Fruit fly (Drosophila melanogaster): ENCODE data around the gene MED17.
A peak's percentile ranks its signal among the peaks of the same experiment; 100 is the strongest.

Gene MED17

DNA sequence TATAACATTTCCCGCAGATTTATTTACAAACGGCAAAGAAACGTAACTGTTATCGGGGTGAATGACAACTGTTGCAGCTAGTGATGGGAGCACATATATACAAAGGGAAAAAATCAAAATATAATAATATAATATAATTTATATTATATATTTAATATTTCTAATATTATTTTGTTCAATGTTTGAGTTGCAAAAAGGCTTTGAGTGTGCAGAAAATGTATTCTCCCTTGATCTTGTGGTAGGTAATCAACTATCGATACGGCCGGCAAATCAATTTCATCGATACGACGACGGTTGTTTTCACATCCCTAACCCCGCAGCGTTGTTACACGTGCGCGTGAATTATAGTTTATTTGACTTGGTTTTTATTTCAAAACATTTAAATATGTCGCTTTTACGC is 34.6 kb downstream of the MED17 start, which contains the start of the genes mTerf5 and Non3 (continued):
- peak; percentile 44 for TF ChIP-seq CG10209 (GFP tag; optimal IDR thresholded peaks at IDR 0.05)
- TF ChIP-seq ato (GFP tag; IDR thresholded peaks at IDR 0.05; ENCODE audit: partially characterized antibody), result peak; percentile 45; the same call in 1 of the 2 replicates
- peak; percentile 21 for TF ChIP-seq CG3065 (GFP tag; optimal IDR thresholded peaks at IDR 0.05)
- TF ChIP-seq pho (GFP tag; optimal IDR thresholded peaks at IDR 0.05), result peak; percentile 32
- TF ChIP-seq ken (GFP tag; IDR thresholded peaks at IDR 0.05), result peak; percentile 45; the same call in 1 of the 3 replicates
- TF ChIP-seq CG7372 (GFP tag; IDR thresholded peaks at IDR 0.05), result no peak
- TF ChIP-seq vfl (GFP tag; optimal IDR thresholded peaks at IDR 0.05), result peak; percentile 8
- TF ChIP-seq Sox102F (GFP tag; optimal IDR thresholded peaks at IDR 0.05), result peak; percentile 64
- TF ChIP-seq CG17186 (GFP tag; optimal IDR thresholded peaks at IDR 0.05), result peak; percentile 33
- peak; percentile 46 for TF ChIP-seq CG9215 (GFP tag; IDR thresholded peaks at IDR 0.05)
- no peak for TF ChIP-seq cato (GFP tag; optimal IDR thresholded peaks at IDR 0.05; ENCODE audit: borderline replicate concordance)
- peak; percentile 33 for TF ChIP-seq CG10543 (GFP tag; optimal IDR thresholded peaks at IDR 0.05)
- TF ChIP-seq CG7987 (GFP tag; optimal IDR thresholded peaks at IDR 0.05), result peak; percentile 9
- TF ChIP-seq h (optimal IDR thresholded peaks at IDR 0.05), result no peak
- peak; percentile 12 for TF ChIP-seq exex (tag; optimal IDR thresholded peaks at IDR 0.05)
- TF ChIP-seq CG9797 (GFP tag; optimal IDR thresholded peaks at IDR 0.05), result peak; percentile 15
- TF ChIP-seq scrt (GFP tag; optimal IDR thresholded peaks at IDR 0.05), result peak; percentile 96
- TF ChIP-seq Xbp1 (GFP tag; optimal IDR thresholded peaks at IDR 0.05), result peak; percentile 75
- peak; percentile 64 for TF ChIP-seq lab (GFP tag; optimal IDR thresholded peaks at IDR 0.05)
- TF ChIP-seq CG11093 (GFP tag; IDR thresholded peaks at IDR 0.05), result no peak
- TF ChIP-seq CG10979 (tag; optimal IDR thresholded peaks at IDR 0.05), result peak; percentile 62
- TF ChIP-seq chinmo (GFP tag; IDR thresholded peaks at IDR 0.05; ENCODE audit: partially characterized antibody), result peak; percentile 91; the same call in 3 of the 4 replicates
- TF ChIP-seq CG14710 (tag; optimal IDR thresholded peaks at IDR 0.05), result peak; percentile 78
- TF ChIP-seq CG18011 (GFP tag; optimal IDR thresholded peaks at IDR 0.05), result peak; percentile 6
- TF ChIP-seq ase (GFP tag; IDR thresholded peaks at IDR 0.05), result 0 out of 3 replicates have a peak, but pooled peaks have one; percentile 30
- TF ChIP-seq crp (GFP tag; optimal IDR thresholded peaks at IDR 0.05), result peak in 1 of 2 experiments; percentile 24
- no peak for TF ChIP-seq Hey (tag; optimal IDR thresholded peaks at IDR 0.05)
- TF ChIP-seq CG18764 (GFP tag; optimal IDR thresholded peaks at IDR 0.05), result peak; percentile 47
- TF ChIP-seq inv (GFP tag; IDR thresholded peaks at IDR 0.05; ENCODE audit: partially characterized antibody), result peak; percentile 85
- TF ChIP-seq sisA (GFP tag; IDR thresholded peaks at IDR 0.05), result peak; percentile 29; the same call in 1 of the 2 replicates
- TF ChIP-seq Hr39 (optimal IDR thresholded peaks at IDR 0.05), result no peak
- peak; percentile 89 for TF ChIP-seq CG16813 (GFP tag; IDR thresholded peaks at IDR 0.05; ENCODE audit: partially characterized antibody)
- 0 out of 2 replicates have a peak, but pooled peaks have one; percentile 22 for TF ChIP-seq al (GFP tag; IDR thresholded peaks at IDR 0.05)
- no peak for TF ChIP-seq prd (optimal IDR thresholded peaks at IDR 0.05)
- peak; percentile 66 for TF ChIP-seq prd (GFP tag; IDR thresholded peaks at IDR 0.05)
- no peak for TF ChIP-seq sima (GFP tag; optimal IDR thresholded peaks at IDR 0.05)
- peak; percentile 33 for TF ChIP-seq Ssrp (tag; optimal IDR thresholded peaks at IDR 0.05)
- TF ChIP-seq nmo (GFP tag; optimal IDR thresholded peaks at IDR 0.05), result peak; percentile 79
- no peak for TF ChIP-seq Oaz (GFP tag; IDR thresholded peaks at IDR 0.05)
- TF ChIP-seq tgo (GFP tag; IDR thresholded peaks at IDR 0.05), result peak; percentile 32; the same call in 1 of the 3 replicates
- TF ChIP-seq esg (GFP tag; conservative IDR thresholded peaks at IDR 0.05), result peak; percentile 55
- peak; percentile 15 for TF ChIP-seq Lhr (GFP tag; optimal IDR thresholded peaks at IDR 0.05)
- TF ChIP-seq Gug (GFP tag; IDR thresholded peaks at IDR 0.05), result peak; percentile 56; the same call in 2 of the 4 replicates
- peak; percentile 77 for TF ChIP-seq Dref (GFP tag; IDR thresholded peaks at IDR 0.05)
- peak; percentile 44 for TF ChIP-seq bcd (GFP tag; optimal IDR thresholded peaks at IDR 0.05)
- TF ChIP-seq Antp (GFP tag; optimal IDR thresholded peaks at IDR 0.05), result no peak
- TF ChIP-seq insv (GFP tag; optimal IDR thresholded peaks at IDR 0.05), result peak in 1 of 2 experiments; percentile 26
- TF ChIP-seq CG15514 (GFP tag; optimal IDR thresholded peaks at IDR 0.05), result peak; percentile 62
- TF ChIP-seq hkb (optimal IDR thresholded peaks at IDR 0.05), result no peak
- peak; percentile 66 for TF ChIP-seq hkb (GFP tag; IDR thresholded peaks at IDR 0.05)
